Worm (Caenorhabditis elegans) whole organism, mixed stage, embryonic: Measurements from ENCODE around the gene F21C10.19.

ENCODE experiments used
- ces-1 ChIP-seq: fragments of 150-350 bp; optimal IDR thresholded peaks from 2 replicates; lab custom pipeline; 2014; ENCODE audit warnings: missing biosample characterization, missing genetic modification reagents, missing genetic modification characterization
- flh-1 ChIP-seq: fragments of 200-800 bp; sonication (Bioruptor generic); optimal IDR thresholded peaks from 2 replicates; lab custom pipeline; 2018; ENCODE audit warnings: mild to moderate bottlenecking, missing genetic modification characterization, moderate library complexity, missing compliant biosample characterization
- hlh-1 ChIP-seq: fragments of 150-350 bp; optimal IDR thresholded peaks from 2 replicates; lab custom pipeline; 2014; ENCODE audit warnings: missing biosample characterization, missing genetic modification reagents, missing genetic modification characterization
- mep-1 ChIP-seq: fragments of 150-350 bp; optimal IDR thresholded peaks from 2 replicates; lab custom pipeline; 2017; ENCODE audit warnings: missing biosample characterization, missing genetic modification reagents, missing genetic modification characterization, inconsistent platforms
- nhr-12 ChIP-seq: fragments of 150-350 bp; optimal IDR thresholded peaks from 2 replicates; lab custom pipeline; 2014; ENCODE audit warnings: missing biosample characterization, missing genetic modification characterization
- nhr-2 ChIP-seq: fragments of 150-350 bp; optimal IDR thresholded peaks from 2 replicates; lab custom pipeline; 2014; ENCODE audit warnings: missing biosample characterization, missing genetic modification characterization
- nhr-237 ChIP-seq: fragments of 150-350 bp; optimal IDR thresholded peaks from 2 replicates; lab custom pipeline; 2014; ENCODE audit warnings: missing biosample characterization, missing genetic modification characterization
- nhr-76 ChIP-seq: sonication (generic microtip); optimal IDR thresholded peaks from 2 replicates; lab custom pipeline; 2017; ENCODE audit warnings: missing biosample characterization, missing genetic modification characterization
- pha-4 ChIP-seq: fragments of 150-350 bp; optimal IDR thresholded peaks from 2 replicates; lab custom pipeline; 2018; ENCODE audit warnings: missing biosample characterization, missing genetic modification reagents, missing genetic modification characterization
- snpc-4 ChIP-seq: fragments of 150-350 bp; optimal IDR thresholded peaks from 2 replicates; lab custom pipeline; 2014; ENCODE audit warnings: missing biosample characterization, missing genetic modification characterization
- unc-62 ChIP-seq: fragments of 150-350 bp; optimal IDR thresholded peaks from 2 replicates; lab custom pipeline; 2014; ENCODE audit warnings: missing biosample characterization, missing genetic modification reagents, missing genetic modification characterization
- ztf-11 ChIP-seq: fragments of 150-350 bp; optimal IDR thresholded peaks from 2 replicates; lab custom pipeline; 2014; ENCODE audit warnings: missing biosample characterization, missing genetic modification characterization

ce11 chrV:9157597-9157996 lies 26.7 kb downstream of the F21C10.19 start:
- TF ChIP-seq ztf-11 (tag; lab: Kevin White, UChicago) (no peak), hlh-1 (tag; lab: Kevin White, UChicago) (no peak), ces-1 (peak; percentile 86), nhr-12 (tag; lab: Kevin White, UChicago) (no peak), nhr-2 (tag; lab: Kevin White, UChicago) (no peak), nhr-237 (no peak), nhr-76 (tag; lab: Kevin White, UChicago) (no peak), snpc-4 (tag; lab: Kevin White, UChicago) (no peak), unc-62 (GFP tag; lab: Kevin White, UChicago) (no peak), flh-1 (GFP tag; lab: Kevin White, UChicago) (no peak), pha-4 (tag; lab: Kevin White, UChicago) (no peak), mep-1 (tag; lab: Kevin White, UChicago) (no peak)
